Fruit fly (Drosophila melanogaster) whole organism, wandering third instar larva: ENCODE results near the gene PpD3.

Source experiments
- CG9705 ChIP-seq: fragments of 200-800 bp; sonication (Bioruptor generic); optimal IDR thresholded peaks from 2 replicates; lab custom pipeline; 2018; ENCODE audit warnings: missing biosample characterization, mild to moderate bottlenecking, missing genetic modification characterization
- Dfd ChIP-seq: fragments of >200 bp; optimal IDR thresholded peaks from 2 replicates; lab custom pipeline; 2017; ENCODE audit warnings: missing biosample characterization, missing genetic modification characterization
- Dif ChIP-seq: fragments of 200-275, 200-300 bp; sonication (Bioruptor generic); optimal IDR thresholded peaks from 2 replicates; lab custom pipeline; 2018; ENCODE audit warnings: missing biosample characterization, missing genetic modification characterization; ENCODE audit not compliant: partially characterized antibody
- GATAd ChIP-seq: sonication (Bioruptor generic); optimal IDR thresholded peaks from 2 replicates; lab custom pipeline; 2016; ENCODE audit warnings: missing biosample characterization, missing genetic modification characterization
- HLH106 ChIP-seq: fragments of 200-800 bp; optimal IDR thresholded peaks from 3 replicates; lab custom pipeline; 2019; ENCODE audit warnings: missing biosample characterization, mild to moderate bottlenecking, missing genetic modification characterization, moderate library complexity
- Hnf4 ChIP-seq: fragments of 200-800 bp; sonication (Bioruptor generic); optimal IDR thresholded peaks from 2 replicates; lab custom pipeline; 2016; ENCODE audit warnings: missing biosample characterization, mild to moderate bottlenecking, missing genetic modification characterization
- Hr78 ChIP-seq: fragments of >200 bp; optimal IDR thresholded peaks from 2 replicates; lab custom pipeline; 2017; ENCODE audit warnings: missing biosample characterization, missing genetic modification characterization
- Hr83 ChIP-seq: fragments of 200-300 bp; sonication (Bioruptor generic); optimal IDR thresholded peaks from 2 replicates; lab custom pipeline; 2016; ENCODE audit warnings: missing biosample characterization, mild to moderate bottlenecking, missing genetic modification characterization, moderate library complexity; ENCODE audit not compliant: poor library complexity, severe bottlenecking
- Jra ChIP-seq: sonication (Bioruptor generic); optimal IDR thresholded peaks from 2 replicates; lab custom pipeline; 2016; ENCODE audit warnings: missing biosample characterization, missing genetic modification characterization
- Mio ChIP-seq: sonication (Bioruptor generic); optimal IDR thresholded peaks from 2 replicates; lab custom pipeline; 2016; ENCODE audit warnings: missing biosample characterization, missing genetic modification characterization
- Myc ChIP-seq: fragments of >200 bp; optimal IDR thresholded peaks from 2 replicates; lab custom pipeline; 2017
- OdsH ChIP-seq: fragments of 200-800 bp; sonication (Bioruptor generic); optimal IDR thresholded peaks from 2 replicates; lab custom pipeline; 2016; ENCODE audit warnings: missing biosample characterization, mild to moderate bottlenecking, missing genetic modification characterization
- Rel ChIP-seq, 2 experiments: fragments of 200-800 bp; sonication (Bioruptor generic) in 1 of 2; optimal IDR thresholded peaks; 2 replicates in 1 of 2; 3 replicates in 1 of 2; lab custom pipeline; 2016 to 2019; ENCODE audit warnings: mild to moderate bottlenecking in 2 of 2, missing biosample characterization in 2 of 2, missing genetic modification characterization in 2 of 2, moderate library complexity in 1 of 2
- Sp1 ChIP-seq: fragments of 200-800 bp; sonication (Bioruptor generic); optimal IDR thresholded peaks from 3 replicates; lab custom pipeline; 2019; ENCODE audit warnings: missing biosample characterization, mild to moderate bottlenecking, missing genetic modification characterization, moderate library complexity
- Vsx2 ChIP-seq: fragments of 200-300, 225-300 bp; sonication (Bioruptor generic); optimal IDR thresholded peaks from 2 replicates; lab custom pipeline; 2018; ENCODE audit warnings: missing biosample characterization, missing genetic modification characterization; ENCODE audit not compliant: partially characterized antibody
- dl ChIP-seq, 2 experiments: fragments of 175-275, 200-275 bp in 1 of 2; fragments of 200-275 bp in 1 of 2; sonication (Bioruptor generic); optimal IDR thresholded peaks; lab custom pipeline; 2018; ENCODE audit warnings: mild to moderate bottlenecking in 2 of 2, missing biosample characterization in 2 of 2, missing genetic modification characterization in 2 of 2, moderate library complexity in 2 of 2; ENCODE audit not compliant: partially characterized antibody in 2 of 2, insufficient read depth in 1 of 2
- dmrt93B ChIP-seq: fragments of 200-800 bp; sonication (Bioruptor generic); optimal IDR thresholded peaks from 2 replicates; lab custom pipeline; 2018; ENCODE audit warnings: missing biosample characterization, mild to moderate bottlenecking, missing genetic modification characterization
- dsf ChIP-seq: sonication (Bioruptor generic); optimal IDR thresholded peaks from 2 replicates; lab custom pipeline; 2016; ENCODE audit warnings: missing biosample characterization, missing genetic modification characterization, borderline replicate concordance
- ey ChIP-seq: fragments of 200-800 bp; sonication (Bioruptor generic); optimal IDR thresholded peaks from 2 replicates; lab custom pipeline; 2016; ENCODE audit warnings: missing biosample characterization, missing genetic modification characterization
- foxo ChIP-seq, 2 experiments: fragments of 200-800 bp; sonication (Bioruptor generic); optimal IDR thresholded peaks; 2 replicates in 1 of 2; 3 replicates in 1 of 2; lab custom pipeline; 2016 to 2017; ENCODE audit warnings: missing biosample characterization in 2 of 2, missing genetic modification characterization in 2 of 2
- fru ChIP-seq: fragments of 200-800 bp; sonication (Bioruptor generic); optimal IDR thresholded peaks from 3 replicates; lab custom pipeline; 2016; ENCODE audit warnings: missing biosample characterization, mild to moderate bottlenecking, missing genetic modification characterization
- h ChIP-seq: fragments of 200-800 bp; sonication (Bioruptor generic); optimal IDR thresholded peaks from 3 replicates; lab custom pipeline; 2016; ENCODE audit warnings: missing biosample characterization, mild to moderate bottlenecking, missing genetic modification characterization
- jim ChIP-seq: fragments of 175-275, 200-325 bp; sonication (Bioruptor generic); optimal IDR thresholded peaks from 2 replicates; lab custom pipeline; 2016; ENCODE audit warnings: missing biosample characterization, mild to moderate bottlenecking, missing genetic modification characterization
- lola ChIP-seq: fragments of >200 bp; optimal IDR thresholded peaks from 2 replicates; lab custom pipeline; 2017; ENCODE audit warnings: missing biosample characterization, missing genetic modification characterization
- pan ChIP-seq: fragments of >200 bp; optimal IDR thresholded peaks from 2 replicates; lab custom pipeline; 2017
- psq ChIP-seq: fragments of 200-800 bp; sonication (Bioruptor generic); optimal IDR thresholded peaks from 3 replicates; lab custom pipeline; 2017; ENCODE audit warnings: missing biosample characterization, mild to moderate bottlenecking, missing genetic modification characterization, moderate library complexity
- rgr ChIP-seq: fragments of 200-800 bp; sonication (Bioruptor generic); optimal IDR thresholded peaks from 3 replicates; lab custom pipeline; 2016; ENCODE audit warnings: missing biosample characterization, mild to moderate bottlenecking, missing genetic modification characterization
- sage ChIP-seq: fragments of 200-800 bp; sonication (Bioruptor generic); optimal IDR thresholded peaks from 2 replicates; lab custom pipeline; 2016; ENCODE audit warnings: missing biosample characterization, mild to moderate bottlenecking, missing genetic modification characterization
- sv ChIP-seq: fragments of 200-800 bp; sonication (Bioruptor generic); optimal IDR thresholded peaks from 3 replicates; lab custom pipeline; 2016; ENCODE audit warnings: missing biosample characterization, missing genetic modification characterization
- tai ChIP-seq: sonication (Bioruptor generic); optimal IDR thresholded peaks from 2 replicates; lab custom pipeline; 2016; ENCODE audit warnings: missing biosample characterization, missing genetic modification characterization
- usp ChIP-seq: fragments of >200 bp; optimal IDR thresholded peaks from 2 replicates; lab custom pipeline; 2017; ENCODE audit warnings: missing biosample characterization, missing genetic modification characterization
- woc ChIP-seq: sonication (Bioruptor generic); optimal IDR thresholded peaks from 2 replicates; lab custom pipeline; 2016; ENCODE audit warnings: missing biosample characterization, mild to moderate bottlenecking, missing genetic modification characterization

PpD3 gene

DNA sequence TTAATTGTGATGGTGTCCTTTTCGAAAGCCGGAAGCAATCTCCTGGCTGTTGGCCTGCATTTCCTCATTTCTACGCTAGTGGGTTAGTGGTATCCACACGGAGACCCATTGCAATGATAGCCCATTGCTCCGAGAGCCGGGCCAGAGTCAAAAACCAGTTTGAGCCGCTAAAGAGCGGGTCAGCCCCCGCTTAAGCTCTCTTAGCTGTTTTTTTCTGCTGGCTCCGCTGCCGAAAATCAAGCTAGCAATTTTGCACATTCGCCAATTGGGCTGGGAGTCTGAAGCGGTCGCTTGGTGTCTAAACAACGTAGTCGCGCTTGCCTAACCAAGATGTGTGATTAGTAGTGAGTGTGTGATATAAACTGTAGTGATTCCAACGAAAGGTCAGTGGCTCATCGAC lies 32.1 kb downstream of the PpD3 start, which contains the start of gene CG12947:
Gene CG12947 (plus strand): TSS at position 301 of the 400 bp plus-strand sequence.
- TF ChIP-seq ey (GFP tag; lab: Kevin White, UChicago) (no peak), Myc (lab: Kevin White, UChicago) (no peak), Sp1 (GFP tag; lab: Kevin White, UChicago) (no peak), HLH106 (tag; lab: Kevin White, UChicago) (no peak), Hr83 (GFP tag; lab: Kevin White, UChicago) (no peak), jim (GFP tag; lab: Kevin White, UChicago) (no peak), dmrt93B (GFP tag; lab: Kevin White, UChicago) (no peak), Hnf4 (GFP tag; lab: Kevin White, UChicago) (no peak)
- TF ChIP-seq, all 38 proteins: peak for 0

DNA sequence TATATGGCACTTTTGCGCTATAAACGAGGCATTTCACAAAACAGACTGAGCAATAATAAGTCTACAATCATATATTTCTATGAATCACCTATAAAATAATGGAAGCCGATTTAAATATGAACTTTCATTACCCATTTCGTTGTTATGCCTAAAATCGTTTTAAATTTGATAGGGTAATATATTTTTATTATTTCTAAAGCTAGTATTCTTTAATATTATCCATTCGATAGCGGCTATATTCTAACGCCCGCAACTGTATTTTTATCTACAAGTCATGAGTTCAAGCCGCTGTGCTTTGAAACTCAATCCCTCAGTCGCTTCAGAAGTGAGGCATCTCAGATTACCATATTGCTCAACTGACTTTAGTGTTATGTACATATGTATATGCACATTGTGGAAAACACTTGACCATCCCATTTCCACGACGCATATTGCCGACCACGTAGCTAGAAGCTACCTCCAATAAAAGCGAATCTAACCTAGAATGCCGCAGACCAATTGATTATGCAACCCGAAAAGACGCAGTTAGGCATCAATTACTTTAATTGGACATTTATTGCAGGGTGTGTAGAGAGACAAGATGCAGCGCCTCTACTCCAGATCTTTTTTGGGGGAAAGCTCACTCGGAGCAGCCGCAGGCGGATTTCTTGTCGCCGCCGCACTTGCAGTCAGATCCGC lies 35.7 kb downstream of the PpD3 start:
- TF ChIP-seq GATAd (GFP tag; lab: Kevin White, UChicago), result no peak
- no peak for TF ChIP-seq ey (GFP tag; lab: Kevin White, UChicago)
- peak; percentile 33 for TF ChIP-seq Hnf4 (GFP tag; lab: Kevin White, UChicago)
- TF ChIP-seq Vsx2 (GFP tag; lab: Kevin White, UChicago), result no peak
- no peak for TF ChIP-seq psq (GFP tag; lab: Kevin White, UChicago)
- TF ChIP-seq OdsH (GFP tag; lab: Kevin White, UChicago), result no peak

DNA sequence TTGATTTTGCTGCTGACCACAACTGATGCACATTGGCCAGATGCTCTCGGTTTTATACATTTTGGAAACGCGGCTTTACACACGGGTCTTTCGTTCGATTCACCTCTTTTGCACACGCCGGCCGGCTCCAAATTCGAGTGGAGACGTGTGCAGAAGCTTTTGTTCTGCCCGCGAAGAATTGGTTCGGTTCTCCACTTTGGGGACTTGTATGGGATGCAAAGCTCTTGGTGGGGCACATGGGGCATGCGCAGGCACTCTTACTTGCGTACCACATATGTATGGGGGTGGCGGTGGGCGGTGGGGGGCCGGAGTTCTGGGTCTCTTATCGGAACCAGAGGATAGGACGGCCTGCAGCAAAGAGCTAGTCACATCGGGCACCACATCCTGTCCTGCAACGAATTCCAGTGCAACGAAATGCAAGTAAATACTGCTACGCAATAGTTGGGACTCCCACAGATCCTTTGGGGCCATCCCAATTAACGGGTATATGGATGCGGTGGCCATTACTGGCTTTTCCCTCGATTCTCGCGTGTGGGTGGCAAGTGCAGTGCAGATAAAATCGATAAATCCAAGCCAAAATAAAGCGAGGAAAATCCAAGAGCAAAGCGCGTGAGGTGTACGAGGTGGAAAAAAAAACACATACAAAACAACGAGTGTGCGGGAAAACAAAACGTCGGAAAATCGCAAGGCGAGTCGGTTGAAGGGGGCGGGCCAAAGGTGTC lies 36.8 kb downstream of the PpD3 start, which contains the start of the genes MtnA and CG8500:
Gene MtnA (minus strand): TSS at position 30 of the 722 bp plus-strand sequence.
Gene CG8500 (plus strand): TSS at position 313 of the 722 bp plus-strand sequence.
- TF ChIP-seq Dif (peak; percentile 100), OdsH (GFP tag; lab: Kevin White, UChicago) (no peak), GATAd (GFP tag; lab: Kevin White, UChicago) (no peak), woc (GFP tag; lab: Kevin White, UChicago) (no peak), psq (GFP tag; lab: Kevin White, UChicago) (no peak), rgr (GFP tag; lab: Kevin White, UChicago) (peak; percentile 48), lola (GFP tag; lab: Kevin White, UChicago) (no peak), Sp1 (GFP tag; lab: Kevin White, UChicago) (no peak), sage (GFP tag; lab: Kevin White, UChicago) (no peak), Rel (GFP tag; optimal IDR thresholded peaks at IDR 0.05; lab: Kevin White, UChicago) (no peak), Rel (tag; optimal IDR thresholded peaks at IDR 0.05; lab: Kevin White, UChicago) (peak; percentile 54), Myc (lab: Kevin White, UChicago) (peak; percentile 8), foxo (GFP tag; optimal IDR thresholded peaks at IDR 0.05; lab: Kevin White, UChicago) (peak in 1 of 2 experiments; percentile 8), Dfd (GFP tag; lab: Kevin White, UChicago) (no peak), sv (no peak), dl (GFP tag; optimal IDR thresholded peaks at IDR 0.05; lab: Kevin White, UChicago; ENCODE audit: insufficient read depth in 1 of 2, partially characterized antibody in 2 of 2) (peak; percentile 97 to 99), h (GFP tag; lab: Kevin White, UChicago) (peak; percentile 17), pan (lab: Kevin White, UChicago) (no peak), Hr83 (GFP tag; lab: Kevin White, UChicago) (no peak), Vsx2 (GFP tag; lab: Kevin White, UChicago) (peak; percentile 100), dmrt93B (GFP tag; lab: Kevin White, UChicago) (no peak), jim (GFP tag; lab: Kevin White, UChicago) (no peak), Hr78 (GFP tag; lab: Kevin White, UChicago) (no peak), Hnf4 (GFP tag; lab: Kevin White, UChicago) (no peak), dsf (GFP tag; lab: Kevin White, UChicago) (no peak), Mio (GFP tag; lab: Kevin White, UChicago) (no peak), tai (no peak), usp (GFP tag; lab: Kevin White, UChicago) (no peak), Jra (GFP tag; lab: Kevin White, UChicago) (no peak), fru (GFP tag; lab: Kevin White, UChicago) (no peak), CG9705 (no peak), ey (GFP tag; lab: Kevin White, UChicago) (no peak)
